Fruit fly (Drosophila melanogaster) whole organism, embryonic: Measurements from ENCODE around the gene CG7912.

Experiments used
- ATbp ChIP-seq: fragments of 200-800 bp; sonication (Bioruptor generic); optimal IDR thresholded peaks from 2 replicates; lab custom pipeline; 2017; ENCODE audit warnings: missing biosample characterization, mild to moderate bottlenecking, missing genetic modification characterization, missing genetic modification reagents
- Bteb2 ChIP-seq: fragments of 200-800 bp; sonication (Bioruptor generic); optimal IDR thresholded peaks from 2 replicates; lab custom pipeline; 2016; ENCODE audit warnings: missing biosample characterization, missing genetic modification characterization
- CG10209 ChIP-seq: fragments of 200-800 bp; sonication (Bioruptor generic); optimal IDR thresholded peaks from 3 replicates; lab custom pipeline; 2017; ENCODE audit warnings: missing biosample characterization, mild to moderate bottlenecking, missing genetic modification characterization, missing genetic modification reagents
- CG10321 ChIP-seq: fragments of 200-800 bp; sonication (Bioruptor generic); IDR thresholded peaks from 2 replicates; pipeline ENCODE4 v1.3.6; 2022; ENCODE audit warnings: missing biosample characterization, missing genetic modification characterization
- CG11085 ChIP-seq: fragments of 200-800 bp; sonication (Bioruptor generic); IDR thresholded peaks from 2 replicates; pipeline ENCODE4 v1.3.6; 2022; ENCODE audit warnings: missing biosample characterization, missing genetic modification characterization
- CG11093 ChIP-seq: fragments of 200-800 bp; sonication (Bioruptor generic); IDR thresholded peaks from 3 replicates; pipeline ENCODE4 v1.3.6; 2022; ENCODE audit warnings: missing biosample characterization, missing genetic modification characterization
- CG11504 ChIP-seq: fragments of 200-800 bp; sonication (Bioruptor generic); optimal IDR thresholded peaks from 3 replicates; lab custom pipeline; 2019; ENCODE audit warnings: missing biosample characterization, mild to moderate bottlenecking, missing genetic modification characterization, moderate library complexity
- CG11723 ChIP-seq: fragments of 200-800 bp; sonication (Bioruptor generic); optimal IDR thresholded peaks from 2 replicates; lab custom pipeline; 2017; ENCODE audit warnings: missing biosample characterization, mild to moderate bottlenecking, missing genetic modification characterization
- CG12942 ChIP-seq: fragments of 200-800 bp; sonication (Bioruptor generic); optimal IDR thresholded peaks from 3 replicates; lab custom pipeline; 2016; ENCODE audit warnings: missing biosample characterization, missing genetic modification characterization
- CG13296 ChIP-seq: fragments of 200-800 bp; sonication (Bioruptor generic); optimal IDR thresholded peaks from 3 replicates; lab custom pipeline; 2018; ENCODE audit warnings: missing biosample characterization, mild to moderate bottlenecking, missing genetic modification characterization
- CG1602 ChIP-seq: fragments of 200-800 bp; sonication (Bioruptor generic); optimal IDR thresholded peaks from 3 replicates; lab custom pipeline; 2016; ENCODE audit warnings: missing biosample characterization, missing genetic modification characterization
- CG1647 ChIP-seq: fragments of 200-800 bp; sonication (Bioruptor generic); optimal IDR thresholded peaks from 3 replicates; lab custom pipeline; 2016; ENCODE audit warnings: missing biosample characterization, missing genetic modification characterization
- CG16815 ChIP-seq: fragments of 200-800 bp; sonication (Bioruptor generic); optimal IDR thresholded peaks from 3 replicates; lab custom pipeline; 2017; ENCODE audit warnings: missing biosample characterization, mild to moderate bottlenecking, missing genetic modification characterization
- CG2120 ChIP-seq: fragments of 200-800 bp; sonication (Bioruptor generic); optimal IDR thresholded peaks from 3 replicates; lab custom pipeline; 2016; ENCODE audit warnings: missing biosample characterization, missing genetic modification characterization
- CG2202 ChIP-seq: fragments of 200-800 bp; sonication (Bioruptor generic); optimal IDR thresholded peaks from 2 replicates; lab custom pipeline; 2018; ENCODE audit warnings: missing biosample characterization, mild to moderate bottlenecking, missing genetic modification characterization
- CG30431 ChIP-seq: fragments of 200-800 bp; sonication (Bioruptor generic); optimal IDR thresholded peaks from 2 replicates; lab custom pipeline; 2017; ENCODE audit warnings: missing biosample characterization, missing genetic modification characterization
- CG31365 ChIP-seq: fragments of 200-800 bp; sonication (Bioruptor generic); optimal IDR thresholded peaks from 2 replicates; lab custom pipeline; 2018; ENCODE audit warnings: missing biosample characterization, mild to moderate bottlenecking, missing genetic modification characterization
- CG31388 ChIP-seq: fragments of 200-800 bp; sonication (Bioruptor generic); optimal IDR thresholded peaks from 2 replicates; lab custom pipeline; 2016; ENCODE audit warnings: missing biosample characterization, missing genetic modification characterization
- CG34422 ChIP-seq: fragments of 200-800 bp; sonication (Bioruptor generic); IDR thresholded peaks from 3 replicates; pipeline ENCODE4 v1.3.6; 2022; ENCODE audit warnings: missing biosample characterization, missing genetic modification characterization
- CG7372 ChIP-seq: fragments of 200-800 bp; sonication (Bioruptor generic); IDR thresholded peaks from 2 replicates; pipeline ENCODE4 v1.3.6; 2022; ENCODE audit warnings: missing biosample characterization, missing genetic modification characterization
- CG7839 ChIP-seq: fragments of 200-800 bp; sonication (Bioruptor generic); optimal IDR thresholded peaks from 3 replicates; lab custom pipeline; 2018; ENCODE audit warnings: missing biosample characterization, mild to moderate bottlenecking, missing genetic modification characterization, moderate library complexity
- CG7987 ChIP-seq: fragments of 200-800 bp; sonication (Bioruptor generic); optimal IDR thresholded peaks from 2 replicates; lab custom pipeline; 2018; ENCODE audit warnings: missing biosample characterization, mild to moderate bottlenecking, missing genetic modification characterization, moderate library complexity
- CG8478 ChIP-seq: fragments of >200 bp; optimal IDR thresholded peaks from 2 replicates; lab custom pipeline; 2018
- CG8765 ChIP-seq: fragments of 200-800 bp; sonication (Bioruptor generic); IDR thresholded peaks from 2 replicates; pipeline ENCODE4 v1.3.6; 2022; ENCODE audit warnings: missing biosample characterization, missing genetic modification characterization
- CoRest ChIP-seq: fragments of 200-800 bp; sonication (Bioruptor generic); optimal IDR thresholded peaks from 3 replicates; lab custom pipeline; 2018; ENCODE audit warnings: missing biosample characterization, mild to moderate bottlenecking, missing genetic modification characterization, moderate library complexity
- Dfd ChIP-seq, 2 experiments: fragments of >200 bp; optimal IDR thresholded peaks; 2 replicates each; lab custom pipeline; 2017; ENCODE audit warnings: missing biosample characterization in 2 of 2, missing genetic modification characterization in 2 of 2
- Drgx ChIP-seq: fragments of 200-800 bp; sonication (Bioruptor generic); IDR thresholded peaks from 2 replicates; pipeline ENCODE4 v1.3.6; 2022; ENCODE audit warnings: missing biosample characterization, missing genetic modification characterization
- NK7.1 ChIP-seq: fragments of 200-800 bp; sonication (Bioruptor generic); optimal IDR thresholded peaks from 3 replicates; lab custom pipeline; 2016; ENCODE audit warnings: missing biosample characterization, missing genetic modification characterization
- Oaz ChIP-seq: fragments of 200-800 bp; sonication (Bioruptor generic); IDR thresholded peaks from 2 replicates; pipeline ENCODE4 v1.3.6; 2022; ENCODE audit warnings: missing biosample characterization, missing genetic modification characterization
- Oli ChIP-seq: fragments of 200-800 bp; sonication (Bioruptor generic); optimal IDR thresholded peaks from 2 replicates; lab custom pipeline; 2018; ENCODE audit warnings: missing biosample characterization, mild to moderate bottlenecking, missing genetic modification characterization, moderate library complexity
- Ptx1 ChIP-seq: fragments of 200-800 bp; sonication (Bioruptor generic); IDR thresholded peaks from 2 replicates; pipeline ENCODE4 v1.3.6; 2022; ENCODE audit warnings: missing biosample characterization, missing genetic modification characterization
- Six4 ChIP-seq: fragments of 200-800 bp; sonication (Bioruptor generic); optimal IDR thresholded peaks from 2 replicates; lab custom pipeline; 2016; ENCODE audit warnings: missing biosample characterization, missing genetic modification characterization
- ase ChIP-seq: fragments of 200-800 bp; sonication (Bioruptor generic); IDR thresholded peaks from 3 replicates; pipeline ENCODE4 v1.3.6; 2022; ENCODE audit warnings: missing biosample characterization, missing genetic modification characterization
- bab2 ChIP-seq: fragments of 200-800 bp; sonication (Bioruptor generic); optimal IDR thresholded peaks from 2 replicates; lab custom pipeline; 2016; ENCODE audit warnings: missing biosample characterization, missing genetic modification characterization
- bcd ChIP-seq: fragments of 200-800 bp; sonication (Bioruptor generic); optimal IDR thresholded peaks from 2 replicates; lab custom pipeline; 2017; ENCODE audit warnings: missing biosample characterization, mild to moderate bottlenecking, missing genetic modification characterization
- cato ChIP-seq: fragments of 200-800 bp; sonication (Bioruptor generic); optimal IDR thresholded peaks from 2 replicates; lab custom pipeline; 2016; ENCODE audit warnings: missing biosample characterization, missing genetic modification characterization, borderline replicate concordance
- chinmo ChIP-seq: fragments of 200-800 bp; sonication (Bioruptor generic); IDR thresholded peaks from 4 replicates; pipeline ENCODE4 v1.3.6; 2022; ENCODE audit warnings: missing biosample characterization, missing genetic modification characterization; ENCODE audit not compliant: partially characterized antibody
- ci ChIP-seq: fragments of 200-800 bp; sonication (Bioruptor generic); IDR thresholded peaks from 3 replicates; pipeline ENCODE4 v1.3.6; 2022; ENCODE audit warnings: missing biosample characterization, missing genetic modification characterization
- danr ChIP-seq: fragments of 200-800 bp; sonication (Bioruptor generic); IDR thresholded peaks from 2 replicates; pipeline ENCODE4 v1.3.6; 2022; ENCODE audit warnings: missing biosample characterization, missing genetic modification characterization
- ham ChIP-seq: fragments of 200-800 bp; sonication (Bioruptor generic); IDR thresholded peaks from 2 replicates; pipeline ENCODE4 v1.3.6; 2022; ENCODE audit warnings: missing biosample characterization, missing genetic modification characterization
- jumu ChIP-seq: fragments of 200-800 bp; sonication (Bioruptor generic); optimal IDR thresholded peaks from 3 replicates; lab custom pipeline; 2016; ENCODE audit warnings: missing biosample characterization, missing genetic modification characterization
- ken ChIP-seq: fragments of 200-800 bp; sonication (Bioruptor generic); IDR thresholded peaks from 3 replicates; pipeline ENCODE4 v1.3.6; 2022; ENCODE audit warnings: missing biosample characterization, missing genetic modification characterization
- pum ChIP-seq: fragments of 200-800 bp; sonication (Bioruptor generic); optimal IDR thresholded peaks from 2 replicates; lab custom pipeline; 2016; ENCODE audit warnings: missing biosample characterization, missing genetic modification characterization
- rib ChIP-seq: fragments of 200-800 bp; sonication (Bioruptor generic); IDR thresholded peaks from 2 replicates; pipeline ENCODE4 v1.3.6; 2022; ENCODE audit warnings: missing biosample characterization, missing genetic modification characterization
- sc ChIP-seq, 3 experiments: fragments of >200 bp in 2 of 3; fragments of 200-800 bp in 1 of 3; sonication (Bioruptor generic) in 1 of 3; optimal IDR thresholded peaks; 2 replicates in 2 of 3; 3 replicates in 1 of 3; lab custom pipeline; 2017; ENCODE audit warnings: mild to moderate bottlenecking in 1 of 3, missing biosample characterization in 1 of 3, missing genetic modification characterization in 1 of 3, missing genetic modification reagents in 1 of 3
- seq ChIP-seq: fragments of 200-800 bp; sonication (Bioruptor generic); IDR thresholded peaks from 2 replicates; pipeline ENCODE4 v1.3.6; 2022; ENCODE audit warnings: missing biosample characterization, missing genetic modification characterization
- sr ChIP-seq: fragments of 200-800 bp; sonication (Bioruptor generic); IDR thresholded peaks from 3 replicates; pipeline ENCODE4 v1.3.6; 2022; ENCODE audit warnings: missing biosample characterization, missing genetic modification characterization
- twi ChIP-seq: fragments of 200-800 bp; optimal IDR thresholded peaks from 2 replicates; lab custom pipeline; 2019; ENCODE audit warnings: missing biosample characterization, mild to moderate bottlenecking, missing genetic modification characterization, moderate library complexity
- z ChIP-seq: fragments of 200-800 bp; sonication (Bioruptor generic); IDR thresholded peaks from 3 replicates; pipeline ENCODE4 v1.3.6; 2022; ENCODE audit warnings: missing biosample characterization, missing genetic modification characterization

CG7912 gene

DNA sequence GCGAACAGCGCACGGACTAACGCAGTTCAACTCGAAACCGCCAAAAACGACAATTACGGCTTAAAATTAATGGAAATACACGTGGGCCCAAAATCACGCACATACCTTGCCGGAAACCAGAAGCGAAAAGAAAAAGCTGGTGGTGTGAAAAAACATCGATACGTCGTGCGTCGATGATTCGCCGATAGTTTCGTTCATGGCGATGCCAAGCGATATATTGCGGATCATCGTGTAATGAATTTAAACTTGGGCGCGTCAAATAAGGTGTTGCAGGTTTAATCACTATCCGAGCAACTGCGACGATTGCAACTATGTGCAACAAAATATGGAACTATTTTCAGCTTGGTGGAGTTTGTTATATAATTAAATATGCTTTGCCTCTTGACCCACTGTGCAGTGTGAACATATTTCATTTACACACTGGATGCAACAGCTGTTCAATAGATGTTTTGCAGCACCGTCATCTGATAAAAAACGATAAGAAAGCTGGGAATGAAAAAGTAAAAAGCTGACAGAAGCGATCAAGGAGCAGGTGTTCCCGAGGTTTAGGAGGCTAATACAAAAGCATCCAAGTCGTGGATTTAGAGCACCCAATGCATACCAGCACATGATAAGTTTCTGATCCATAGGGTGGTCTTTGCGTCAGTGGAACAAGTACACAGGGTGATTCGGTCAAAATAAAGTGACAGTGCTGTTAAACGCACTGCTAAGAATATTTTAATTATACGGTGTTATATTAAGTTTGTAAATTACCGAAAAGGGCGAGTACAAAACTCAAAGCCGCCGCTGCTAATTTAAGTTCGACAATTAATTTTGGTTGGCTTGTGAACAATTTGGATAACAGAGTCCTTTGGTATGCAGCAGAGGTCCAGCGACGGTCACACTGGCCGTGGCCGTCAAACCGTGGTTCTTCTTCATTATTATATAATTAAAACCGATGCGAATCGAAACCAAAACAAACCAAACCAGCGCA is 37.3 kb upstream of the CG7912 start, which contains the start of the genes RpL32 and CG7943 (continued):
- TF ChIP-seq ATbp (GFP tag; lab: Kevin White, UChicago) (peak; percentile 83), CG7839 (peak; percentile 85), CG10209 (GFP tag; lab: Kevin White, UChicago) (peak; percentile 90), danr (GFP tag; lab: Robert Waterston, UW) (peak; percentile 91), CG12942 (GFP tag; lab: Kevin White, UChicago) (peak; percentile 78), sc (optimal IDR thresholded peaks at IDR 0.05; lab: Kevin White, UChicago) (no peak), sc (GFP tag; optimal IDR thresholded peaks at IDR 0.05; lab: Kevin White, UChicago) (peak; percentile 75), CG13296 (GFP tag; lab: Kevin White, UChicago) (peak; percentile 97), Oaz (peak; percentile 94), CG10321 (GFP tag; lab: Robert Waterston, UW) (peak; percentile 68), CG11723 (GFP tag; lab: Kevin White, UChicago) (peak; percentile 87), CG1602 (peak; percentile 82), z (GFP tag; lab: Robert Waterston, UW) (peak; percentile 50; the same call in 2 of the 3 replicates), CG2202 (tag; lab: Kevin White, UChicago) (peak; percentile 76), CG8765 (peak; percentile 95), Dfd (GFP tag; optimal IDR thresholded peaks at IDR 0.05; lab: Kevin White, UChicago) (no peak), ci (peak; percentile 97), twi (peak; percentile 70), CG11085 (GFP tag; lab: Robert Waterston, UW) (peak; percentile 93), CG34422 (GFP tag; lab: Robert Waterston, UW) (peak; percentile 97), bab2 (GFP tag; lab: Kevin White, UChicago) (peak; percentile 98), Drgx (peak; percentile 87), jumu (peak; percentile 97), Oli (tag; lab: Kevin White, UChicago) (peak; percentile 76), CG30431 (GFP tag; lab: Kevin White, UChicago) (peak; percentile 71), chinmo (peak; percentile 100), sr (peak; percentile 89), CG8478 (no peak), ken (peak; percentile 95), CG11504 (peak; percentile 90), CG31365 (tag; lab: Kevin White, UChicago) (peak; percentile 84), CG7372 (peak; percentile 94), CG16815 (GFP tag; lab: Kevin White, UChicago) (peak; percentile 73), CoRest (peak; percentile 85), ase (GFP tag; lab: Robert Waterston, UW) (peak; percentile 94), pum (GFP tag; lab: Kevin White, UChicago) (peak; percentile 97), CG11093 (GFP tag; lab: Robert Waterston, UW) (peak; percentile 87), Ptx1 (peak; percentile 95), CG31388 (GFP tag; lab: Kevin White, UChicago) (peak; percentile 66), bcd (GFP tag; lab: Kevin White, UChicago) (peak; percentile 97), Six4 (GFP tag; lab: Kevin White, UChicago) (peak; percentile 92), rib (GFP tag; lab: Robert Waterston, UW) (peak; percentile 94), NK7.1 (GFP tag; lab: Kevin White, UChicago) (peak; percentile 95), CG7987 (GFP tag; lab: Kevin White, UChicago) (peak; percentile 98), CG2120 (GFP tag; lab: Kevin White, UChicago) (peak; percentile 92), ham (GFP tag; lab: Robert Waterston, UW) (peak; percentile 89), cato (peak; percentile 74), CG1647 (peak; percentile 92), seq (GFP tag; lab: Robert Waterston, UW) (peak; percentile 95), Bteb2 (GFP tag; lab: Kevin White, UChicago) (peak; percentile 92)
